Fruit fly (Drosophila melanogaster): ENCODE measurements around the gene CG15452.

Gene CG15452

DNA sequence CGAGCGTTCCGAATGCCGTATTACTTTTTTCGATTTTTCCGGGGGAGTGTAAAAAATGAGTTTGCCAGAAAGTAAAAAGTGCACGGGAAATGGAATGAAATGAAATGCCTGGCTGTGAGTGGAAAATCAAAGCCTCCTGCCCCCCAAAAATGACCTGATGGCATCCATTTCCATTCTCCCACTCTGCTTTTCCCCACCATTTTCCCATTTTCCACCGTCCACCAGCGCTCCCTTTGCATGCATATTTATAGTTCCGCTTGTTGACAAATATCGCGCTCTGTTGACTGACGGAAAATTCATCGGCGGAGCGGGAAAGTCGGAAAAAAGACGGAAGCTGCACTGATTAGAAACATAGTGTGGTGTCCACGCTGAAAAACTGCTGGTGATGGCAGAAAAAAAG is at the start of gene CG15452:
Gene CG15452 (minus strand): TSS at position 101 of the 400 bp plus-strand sequence.
- no peak for TF ChIP-seq Crg-1 (GFP tag; optimal IDR thresholded peaks at IDR 0.05)
- TF ChIP-seq cic (GFP tag; optimal IDR thresholded peaks at IDR 0.05): no peak
- TF ChIP-seq tj (GFP tag; optimal IDR thresholded peaks at IDR 0.05): no peak
- no peak for TF ChIP-seq Clk (GFP tag; optimal IDR thresholded peaks at IDR 0.05)
- no peak for TF ChIP-seq ovo (GFP tag; optimal IDR thresholded peaks at IDR 0.05)
- TF ChIP-seq CG12768 (GFP tag; optimal IDR thresholded peaks at IDR 0.05): no peak
- no peak for TF ChIP-seq CG33017 (tag; optimal IDR thresholded peaks at IDR 0.05)

dm6 chrX:20781120-20781519 is 35.4 kb upstream of the CG15452 start, which contains the start of gene CG32507:
CG32507 (minus strand) TSS chrX:20781220.
- TF ChIP-seq CG12768 (GFP tag; optimal IDR thresholded peaks at IDR 0.05) (no peak), CG7101 (tag; optimal IDR thresholded peaks at IDR 0.05) (no peak), Clk (GFP tag; optimal IDR thresholded peaks at IDR 0.05) (no peak), cic (GFP tag; optimal IDR thresholded peaks at IDR 0.05) (no peak), kay (GFP tag; ENCODE audit: borderline replicate concordance) (no peak), Hr96 (GFP tag; optimal IDR thresholded peaks at IDR 0.05) (no peak), bab1 (GFP tag; optimal IDR thresholded peaks at IDR 0.05) (no peak), CG14711 (tag; optimal IDR thresholded peaks at IDR 0.05) (no peak), CG5204 (GFP tag; optimal IDR thresholded peaks at IDR 0.05) (no peak), Mnt (GFP tag; optimal IDR thresholded peaks at IDR 0.05) (no peak)

DNA sequence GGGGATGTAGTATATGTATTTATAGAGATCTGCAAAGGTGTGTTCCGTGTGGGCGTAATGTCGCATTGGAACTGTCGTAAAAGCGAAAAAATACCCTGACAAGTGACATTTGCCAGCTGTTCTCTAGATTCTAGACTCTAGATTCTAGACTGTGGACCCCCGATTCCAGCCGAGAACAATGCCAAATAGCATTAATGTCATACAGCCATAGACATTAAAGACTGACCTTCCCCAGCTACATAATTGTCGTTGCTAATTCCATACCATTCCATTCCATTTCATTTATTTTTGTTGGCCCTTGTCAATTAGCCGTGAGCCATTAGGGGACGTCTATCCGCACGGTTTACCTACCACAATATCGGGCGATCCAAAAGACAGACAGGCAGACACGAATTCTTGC is 30.5 kb upstream of the CG15452 start:
- TF ChIP-seq CG12768 (GFP tag; optimal IDR thresholded peaks at IDR 0.05): no peak

dm6 chrX:20760444-20760843 is 14.7 kb upstream of the CG15452 start:
- no peak for TF ChIP-seq CG7045 (GFP tag; optimal IDR thresholded peaks at IDR 0.05)
- TF ChIP-seq CG7101 (tag; optimal IDR thresholded peaks at IDR 0.05): peak; percentile 25
- peak; percentile 59 for TF ChIP-seq CG1620 (GFP tag; optimal IDR thresholded peaks at IDR 0.05)
- peak; percentile 28 for TF ChIP-seq CG5204 (GFP tag; optimal IDR thresholded peaks at IDR 0.05)
- no peak for TF ChIP-seq toe (GFP tag; optimal IDR thresholded peaks at IDR 0.05)
- TF ChIP-seq CG11617 (GFP tag; optimal IDR thresholded peaks at IDR 0.05): no peak
- no peak for TF ChIP-seq Clk (GFP tag; optimal IDR thresholded peaks at IDR 0.05)
- peak; percentile 69 for TF ChIP-seq Hr96 (GFP tag; optimal IDR thresholded peaks at IDR 0.05)
- TF ChIP-seq cic (GFP tag; optimal IDR thresholded peaks at IDR 0.05): no peak
- TF ChIP-seq CG12768 (GFP tag; optimal IDR thresholded peaks at IDR 0.05): no peak
- no peak for TF ChIP-seq tj (GFP tag; optimal IDR thresholded peaks at IDR 0.05)
- no peak for TF ChIP-seq CG33017 (tag; optimal IDR thresholded peaks at IDR 0.05)
- peak; percentile 27 for TF ChIP-seq Mnt (GFP tag; optimal IDR thresholded peaks at IDR 0.05)
- peak; percentile 48 for TF ChIP-seq ovo (GFP tag; optimal IDR thresholded peaks at IDR 0.05)
- no peak for TF ChIP-seq kay (GFP tag; ENCODE audit: borderline replicate concordance)
- peak; percentile 41 for TF ChIP-seq pad (GFP tag; optimal IDR thresholded peaks at IDR 0.05)
- no peak for TF ChIP-seq CG14711 (tag; optimal IDR thresholded peaks at IDR 0.05)
- no peak for TF ChIP-seq cnc (optimal IDR thresholded peaks at IDR 0.05)
- peak; percentile 72 for TF ChIP-seq bab1 (GFP tag; optimal IDR thresholded peaks at IDR 0.05)
- TF ChIP-seq Crg-1 (GFP tag; optimal IDR thresholded peaks at IDR 0.05): peak; percentile 51

- TF ChIP-seq toe (GFP tag; optimal IDR thresholded peaks at IDR 0.05): no peak
- TF ChIP-seq Crg-1 (GFP tag; optimal IDR thresholded peaks at IDR 0.05): no peak
- TF ChIP-seq CG7101 (tag; optimal IDR thresholded peaks at IDR 0.05): no peak
- TF ChIP-seq kay (GFP tag; ENCODE audit: borderline replicate concordance): no peak
- TF ChIP-seq pad (GFP tag; optimal IDR thresholded peaks at IDR 0.05): no peak
- TF ChIP-seq CG7045 (GFP tag; optimal IDR thresholded peaks at IDR 0.05): no peak
- no peak for TF ChIP-seq CG14711 (tag; optimal IDR thresholded peaks at IDR 0.05)
- no peak for TF ChIP-seq CG33017 (tag; optimal IDR thresholded peaks at IDR 0.05)
- no peak for TF ChIP-seq Mnt (GFP tag; optimal IDR thresholded peaks at IDR 0.05)
- TF ChIP-seq tj (GFP tag; optimal IDR thresholded peaks at IDR 0.05): no peak
- TF ChIP-seq cic (GFP tag; optimal IDR thresholded peaks at IDR 0.05): no peak
- no peak for TF ChIP-seq cnc (optimal IDR thresholded peaks at IDR 0.05)
- TF ChIP-seq CG11617 (GFP tag; optimal IDR thresholded peaks at IDR 0.05): no peak
- no peak for TF ChIP-seq CG12768 (GFP tag; optimal IDR thresholded peaks at IDR 0.05)
- TF ChIP-seq Hr96 (GFP tag; optimal IDR thresholded peaks at IDR 0.05): no peak
- no peak for TF ChIP-seq Clk (GFP tag; optimal IDR thresholded peaks at IDR 0.05)
- TF ChIP-seq CG1620 (GFP tag; optimal IDR thresholded peaks at IDR 0.05): no peak
- TF ChIP-seq ovo (GFP tag; optimal IDR thresholded peaks at IDR 0.05): no peak
These were observed 11.2 kb upstream of the CG15452 start for dm6 chrX:20756938-20757337.

- TF ChIP-seq Hr96 (GFP tag; optimal IDR thresholded peaks at IDR 0.05): no peak
- no peak for TF ChIP-seq CG1620 (GFP tag; optimal IDR thresholded peaks at IDR 0.05)
- TF ChIP-seq CG12768 (GFP tag; optimal IDR thresholded peaks at IDR 0.05): no peak
These were observed 10.7 kb upstream of the CG15452 start for dm6 chrX:20756447-20756846.

DNA sequence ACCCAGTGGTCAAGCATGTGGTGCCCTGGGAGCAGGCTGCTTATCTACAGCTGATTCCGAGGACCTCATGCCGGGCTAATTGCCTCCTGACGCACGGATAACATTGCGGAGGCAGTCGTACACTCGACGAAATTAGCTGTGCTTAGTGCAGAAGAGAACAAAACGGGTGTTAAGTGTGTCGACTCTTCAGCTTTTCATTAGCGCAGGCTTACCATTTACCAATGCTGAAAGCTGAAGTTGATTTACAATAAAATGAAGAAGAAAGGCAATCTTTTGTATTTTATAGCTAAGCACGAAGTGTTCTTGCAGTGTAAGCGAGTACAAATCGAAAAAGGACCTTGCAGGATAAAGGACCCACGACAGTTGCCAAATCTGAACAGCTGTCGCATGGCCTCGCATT is 7.4 kb upstream of the CG15452 start:
- TF ChIP-seq CG12768 (GFP tag; optimal IDR thresholded peaks at IDR 0.05) (no peak), Clk (GFP tag; optimal IDR thresholded peaks at IDR 0.05) (no peak), toe (GFP tag; optimal IDR thresholded peaks at IDR 0.05) (no peak), CG7101 (tag; optimal IDR thresholded peaks at IDR 0.05) (no peak), Crg-1 (GFP tag; optimal IDR thresholded peaks at IDR 0.05) (no peak), CG33017 (tag; optimal IDR thresholded peaks at IDR 0.05) (no peak), CG14711 (tag; optimal IDR thresholded peaks at IDR 0.05) (no peak), kay (GFP tag; ENCODE audit: borderline replicate concordance) (no peak), CG1620 (GFP tag; optimal IDR thresholded peaks at IDR 0.05) (no peak), CG5204 (GFP tag; optimal IDR thresholded peaks at IDR 0.05) (no peak), cic (GFP tag; optimal IDR thresholded peaks at IDR 0.05) (no peak), Mnt (GFP tag; optimal IDR thresholded peaks at IDR 0.05) (no peak)

All from whole organism, adult.